Worm (Caenorhabditis elegans): ENCODE results near the gene nduf-11.

DNA sequence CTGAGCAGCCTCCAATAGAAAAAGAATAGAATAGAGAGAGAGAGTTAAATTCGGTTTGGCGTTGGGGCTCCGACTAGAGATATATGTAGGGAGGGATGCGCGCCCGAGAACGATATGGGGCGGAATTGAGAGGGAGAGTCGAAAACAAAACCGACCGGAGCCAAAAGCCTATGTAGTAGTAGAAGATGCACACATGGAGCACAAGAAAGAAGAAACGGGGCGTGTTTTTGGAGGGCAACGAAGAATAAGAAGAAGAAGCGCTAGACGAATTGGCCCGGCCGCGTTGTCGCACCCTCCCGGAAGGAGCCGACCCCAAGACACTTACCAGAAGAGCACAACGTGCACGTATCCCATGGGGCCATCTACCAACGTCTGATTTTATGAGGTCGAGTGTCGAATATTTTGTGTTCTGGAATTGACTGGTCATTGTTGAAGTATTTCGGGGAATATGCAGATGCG lies 16.4 kb downstream of the nduf-11 start, which contains the start of gene tag-180:
- TF ChIP-seq W03F9.2 (tag; optimal IDR thresholded peaks at IDR 0.05) = no peak
- TF ChIP-seq him-1 (tag; optimal IDR thresholded peaks at IDR 0.05) = no peak
- no peak for TF ChIP-seq dao-5 (tag; optimal IDR thresholded peaks at IDR 0.05)

Data from whole organism, L4/young adult.